Worm (Caenorhabditis elegans) whole organism, L2 larva: ENCODE measurements around the gene gbb-2.

Experiments used
- ama-1 ChIP-seq: fragments of 150-350 bp; optimal IDR thresholded peaks from 2 replicates; lab custom pipeline; 2018; ENCODE audit warnings: inconsistent platforms
- nhr-11 ChIP-seq: fragments of 150-350 bp; optimal IDR thresholded peaks from 2 replicates; lab custom pipeline; 2014; ENCODE audit warnings: missing biosample characterization, missing genetic modification characterization
- nhr-23 ChIP-seq: fragments of 150-350 bp; optimal IDR thresholded peaks from 2 replicates; lab custom pipeline; 2014; ENCODE audit warnings: missing biosample characterization, missing genetic modification reagents, missing genetic modification characterization
- nhr-6 ChIP-seq: fragments of 150-350 bp; optimal IDR thresholded peaks from 2 replicates; lab custom pipeline; 2014; ENCODE audit warnings: missing biosample characterization, missing genetic modification characterization
- unc-39 ChIP-seq: fragments of 150-350 bp; optimal IDR thresholded peaks from 2 replicates; lab custom pipeline; 2014; ENCODE audit warnings: missing biosample characterization, missing genetic modification characterization

- TF ChIP-seq unc-39 (tag; lab: Kevin White, UChicago), result no peak
- no peak for TF ChIP-seq ama-1 (lab: Kevin White, UChicago)
- no peak for TF ChIP-seq nhr-11 (tag; lab: Kevin White, UChicago)
- no peak for TF ChIP-seq nhr-6 (tag; lab: Kevin White, UChicago)
- TF ChIP-seq nhr-23 (tag; lab: Kevin White, UChicago), result no peak
Measured at ce11 chrIV:4551562-4551961, 45.0 kb upstream of the gbb-2 start.
